Fruit fly (Drosophila melanogaster) whole organism, embryonic: ENCODE data around the gene CG11670.
A peak's percentile ranks its signal among the peaks of the same experiment; 100 is the strongest.

Experiments used
- B-H2 ChIP-seq: fragments of 200-800 bp; sonication (Bioruptor generic); optimal IDR thresholded peaks from 2 replicates; lab custom pipeline; 2018; ENCODE audit warnings: missing biosample characterization, mild to moderate bottlenecking, missing genetic modification characterization
- Blimp-1 ChIP-seq: fragments of 200-800 bp; sonication (Bioruptor generic); optimal IDR thresholded peaks from 3 replicates; lab custom pipeline; 2018; ENCODE audit warnings: missing biosample characterization, missing genetic modification characterization, mild to moderate bottlenecking, moderate library complexity, missing genetic modification reagents
- CG12659 ChIP-seq: fragments of 200-800 bp; sonication (Bioruptor generic); optimal IDR thresholded peaks from 3 replicates; lab custom pipeline; 2017; ENCODE audit warnings: mild to moderate bottlenecking, missing biosample characterization, missing genetic modification reagents, missing genetic modification characterization
- CG14860 ChIP-seq: fragments of 200-800 bp; sonication (Bioruptor generic); IDR thresholded peaks from 3 replicates; pipeline ENCODE4 v1.3.6; 2022; ENCODE audit warnings: missing biosample characterization, missing genetic modification characterization; ENCODE audit not compliant: partially characterized antibody
- CG16779 ChIP-seq: fragments of 200-800 bp; sonication (Bioruptor generic); IDR thresholded peaks from 2 replicates; pipeline ENCODE4 v1.3.6; 2022; ENCODE audit warnings: missing biosample characterization, missing genetic modification characterization
- CG17361 ChIP-seq: fragments of 200-800 bp; sonication (Bioruptor generic); IDR thresholded peaks from 3 replicates; pipeline ENCODE4 v1.3.6; 2022; ENCODE audit warnings: missing biosample characterization, missing genetic modification characterization
- CG17612 ChIP-seq: fragments of 200-800 bp; sonication (Bioruptor generic); IDR thresholded peaks from 2 replicates; pipeline ENCODE4 v1.3.6; 2022; ENCODE audit warnings: missing biosample characterization, missing genetic modification characterization
- CG18011 ChIP-seq: fragments of 200-800 bp; sonication (Bioruptor generic); optimal IDR thresholded peaks from 2 replicates; lab custom pipeline; 2017; ENCODE audit warnings: missing biosample characterization, missing genetic modification characterization, mild to moderate bottlenecking, moderate library complexity, missing genotype
- CG18619 ChIP-seq: fragments of 200-800 bp; sonication (Bioruptor generic); optimal IDR thresholded peaks from 3 replicates; lab custom pipeline; 2017; ENCODE audit warnings: missing biosample characterization, mild to moderate bottlenecking, missing genetic modification characterization
- CG2875 ChIP-seq: fragments of 200-800 bp; sonication (Bioruptor generic); optimal IDR thresholded peaks from 2 replicates; lab custom pipeline; 2017; ENCODE audit warnings: missing biosample characterization, mild to moderate bottlenecking, missing genetic modification characterization, missing genetic modification reagents
- CG30020 ChIP-seq: fragments of 200-800 bp; optimal IDR thresholded peaks from 2 replicates; lab custom pipeline; 2019; ENCODE audit warnings: missing biosample characterization, mild to moderate bottlenecking, missing genetic modification characterization, moderate library complexity
- CG31388 ChIP-seq: fragments of 200-800 bp; sonication (Bioruptor generic); optimal IDR thresholded peaks from 2 replicates; lab custom pipeline; 2016; ENCODE audit warnings: missing biosample characterization, missing genetic modification characterization
- CG32767 ChIP-seq: fragments of 200-800 bp; sonication (Bioruptor generic); IDR thresholded peaks from 2 replicates; pipeline ENCODE4 v1.3.6; 2022; ENCODE audit warnings: missing biosample characterization, missing genetic modification characterization
- CG33213 ChIP-seq: fragments of 200-800 bp; sonication (Bioruptor generic); optimal IDR thresholded peaks from 3 replicates; lab custom pipeline; 2016; ENCODE audit warnings: missing biosample characterization, missing genetic modification characterization
- CG42726 ChIP-seq: fragments of 200-800 bp; sonication (Bioruptor generic); IDR thresholded peaks from 2 replicates; pipeline ENCODE4 v1.3.6; 2022; ENCODE audit warnings: missing biosample characterization, missing genetic modification characterization; ENCODE audit not compliant: partially characterized antibody
- CG4360 ChIP-seq: fragments of 200-800 bp; sonication (Bioruptor generic); IDR thresholded peaks from 2 replicates; pipeline ENCODE4 v1.3.6; 2022; ENCODE audit warnings: missing biosample characterization, missing genetic modification characterization
- CG4424 ChIP-seq: fragments of 200-800 bp; sonication (Bioruptor generic); optimal IDR thresholded peaks from 3 replicates; lab custom pipeline; 2016; ENCODE audit warnings: missing biosample characterization, missing genetic modification characterization
- CG5180 ChIP-seq: fragments of 200-800 bp; sonication (Bioruptor generic); optimal IDR thresholded peaks from 3 replicates; lab custom pipeline; 2017; ENCODE audit warnings: missing biosample characterization, missing genetic modification characterization, mild to moderate bottlenecking, moderate library complexity, missing genetic modification reagents
- CG6254 ChIP-seq: fragments of 200-800 bp; sonication (Bioruptor generic); optimal IDR thresholded peaks from 3 replicates; lab custom pipeline; 2017; ENCODE audit warnings: mild to moderate bottlenecking, missing biosample characterization, missing genetic modification reagents, missing genetic modification characterization
- CG7372 ChIP-seq: fragments of 200-800 bp; sonication (Bioruptor generic); IDR thresholded peaks from 2 replicates; pipeline ENCODE4 v1.3.6; 2022; ENCODE audit warnings: missing biosample characterization, missing genetic modification characterization
- CG8944 ChIP-seq: fragments of 200-800 bp; sonication (Bioruptor generic); optimal IDR thresholded peaks from 3 replicates; lab custom pipeline; 2016; ENCODE audit warnings: missing biosample characterization, missing genetic modification characterization
- D19B ChIP-seq: fragments of 200-800 bp; sonication (Bioruptor generic); optimal IDR thresholded peaks from 2 replicates; lab custom pipeline; 2017; ENCODE audit warnings: missing biosample characterization, mild to moderate bottlenecking, missing genetic modification characterization
- Fer2 ChIP-seq: fragments of 200-800 bp; sonication (Bioruptor generic); optimal IDR thresholded peaks from 2 replicates; lab custom pipeline; 2018; ENCODE audit warnings: missing biosample characterization, mild to moderate bottlenecking, missing genetic modification characterization, moderate library complexity
- Gsc ChIP-seq: fragments of 200-800 bp; sonication (Bioruptor generic); IDR thresholded peaks from 2 replicates; pipeline ENCODE4 v1.3.6; 2022; ENCODE audit warnings: missing biosample characterization, missing genetic modification characterization
- Hr3 ChIP-seq: fragments of 200-800 bp; sonication (Bioruptor generic); optimal IDR thresholded peaks from 3 replicates; lab custom pipeline; 2016; ENCODE audit warnings: missing biosample characterization, missing genetic modification characterization
- Hr39 ChIP-seq: fragments of >200 bp; optimal IDR thresholded peaks from 2 replicates; lab custom pipeline; 2017
- Nf-YB ChIP-seq: fragments of 200-800 bp; sonication (Bioruptor generic); optimal IDR thresholded peaks from 3 replicates; lab custom pipeline; 2019; ENCODE audit warnings: missing biosample characterization, mild to moderate bottlenecking, missing genetic modification characterization, moderate library complexity
- PHDP ChIP-seq: fragments of 200-800 bp; sonication (Bioruptor generic); optimal IDR thresholded peaks from 3 replicates; lab custom pipeline; 2018; ENCODE audit warnings: missing biosample characterization, mild to moderate bottlenecking, missing genetic modification characterization, moderate library complexity
- Rx ChIP-seq: fragments of 200-800 bp; sonication (Bioruptor generic); IDR thresholded peaks from 2 replicates; pipeline ENCODE4 v1.3.6; 2022; ENCODE audit warnings: missing biosample characterization, missing genetic modification characterization
- Sox100B ChIP-seq: fragments of 200-800 bp; sonication (Bioruptor generic); optimal IDR thresholded peaks from 3 replicates; lab custom pipeline; 2018; ENCODE audit warnings: missing biosample characterization, mild to moderate bottlenecking, missing genetic modification characterization
- ab ChIP-seq: fragments of 200-800 bp; sonication (Bioruptor generic); optimal IDR thresholded peaks from 2 replicates; lab custom pipeline; 2016; ENCODE audit warnings: missing biosample characterization, missing genetic modification characterization
- dmrt11E ChIP-seq: fragments of 200-800 bp; sonication (Bioruptor generic); optimal IDR thresholded peaks from 3 replicates; lab custom pipeline; 2018; ENCODE audit warnings: missing biosample characterization, mild to moderate bottlenecking, missing genetic modification characterization, moderate library complexity
- ewg ChIP-seq: fragments of 200-800 bp; sonication (Bioruptor generic); optimal IDR thresholded peaks from 3 replicates; lab custom pipeline; 2017; ENCODE audit warnings: mild to moderate bottlenecking, missing biosample characterization, missing genetic modification reagents, missing genetic modification characterization
- fd64A ChIP-seq: fragments of 200-800 bp; sonication (Bioruptor generic); optimal IDR thresholded peaks from 3 replicates; lab custom pipeline; 2018; ENCODE audit warnings: missing biosample characterization, mild to moderate bottlenecking, missing genetic modification characterization
- ftz-f1 ChIP-seq: fragments of 200-800 bp; sonication (Bioruptor generic); optimal IDR thresholded peaks from 2 replicates; lab custom pipeline; 2016; ENCODE audit warnings: missing biosample characterization, missing genetic modification characterization
- grn ChIP-seq: fragments of 200-800 bp; sonication (Bioruptor generic); optimal IDR thresholded peaks from 3 replicates; lab custom pipeline; 2017; ENCODE audit warnings: missing biosample characterization, missing genetic modification characterization
- gro ChIP-seq: fragments of 200-800 bp; sonication (Bioruptor generic); optimal IDR thresholded peaks from 2 replicates; lab custom pipeline; 2016; ENCODE audit warnings: missing biosample characterization, missing genetic modification characterization
- gsb ChIP-seq: fragments of 200-800 bp; sonication (Bioruptor generic); IDR thresholded peaks from 2 replicates; pipeline ENCODE4 v1.3.6; 2022; ENCODE audit warnings: missing biosample characterization, missing genetic modification characterization
- gsb-n ChIP-seq: fragments of 200-800 bp; sonication (Bioruptor generic); optimal IDR thresholded peaks from 3 replicates; lab custom pipeline; 2018; ENCODE audit warnings: missing biosample characterization, mild to moderate bottlenecking, missing genetic modification characterization
- hkb ChIP-seq, 2 experiments: fragments of 200-800 bp in 1 of 2; fragments of >200 bp in 1 of 2; sonication (Bioruptor generic) in 1 of 2; IDR thresholded peaks in 1 of 2; optimal IDR thresholded peaks in 1 of 2; 2 replicates each; pipeline versions ENCODE4 v1.3.6 to Lab custom; 2017 to 2022; ENCODE audit warnings: missing biosample characterization in 1 of 2, missing genetic modification characterization in 1 of 2
- lilli ChIP-seq: fragments of 200-800 bp; sonication (Bioruptor generic); optimal IDR thresholded peaks from 3 replicates; lab custom pipeline; 2016; ENCODE audit warnings: missing biosample characterization, missing genetic modification characterization
- org-1 ChIP-seq: fragments of 200-800 bp; sonication (Bioruptor generic); optimal IDR thresholded peaks from 2 replicates; lab custom pipeline; 2017; ENCODE audit warnings: missing biosample characterization, missing genetic modification characterization
- pum ChIP-seq: fragments of 200-800 bp; sonication (Bioruptor generic); optimal IDR thresholded peaks from 2 replicates; lab custom pipeline; 2016; ENCODE audit warnings: missing biosample characterization, missing genetic modification characterization
- scrt ChIP-seq: fragments of 200-800 bp; sonication (Bioruptor generic); optimal IDR thresholded peaks from 2 replicates; lab custom pipeline; 2018; ENCODE audit warnings: missing biosample characterization, mild to moderate bottlenecking, missing genetic modification characterization, moderate library complexity
- shn ChIP-seq: fragments of 200-800 bp; sonication (Bioruptor generic); optimal IDR thresholded peaks from 3 replicates; lab custom pipeline; 2016; ENCODE audit warnings: missing biosample characterization, missing genetic modification characterization
- stwl ChIP-seq: fragments of 200-800 bp; sonication (Bioruptor generic); optimal IDR thresholded peaks from 3 replicates; lab custom pipeline; 2018; ENCODE audit warnings: missing biosample characterization, mild to moderate bottlenecking, missing genetic modification characterization, moderate library complexity
- toy ChIP-seq: fragments of 200-800 bp; sonication (Bioruptor generic); IDR thresholded peaks from 2 replicates; pipeline ENCODE4 v1.3.6; 2022; ENCODE audit warnings: missing biosample characterization, missing genetic modification characterization
- zen2 ChIP-seq: fragments of 200-800 bp; sonication (Bioruptor generic); IDR thresholded peaks from 3 replicates; pipeline ENCODE4 v1.3.6; 2022; ENCODE audit warnings: missing biosample characterization, missing genetic modification characterization; ENCODE audit not compliant: partially characterized antibody

The CG11670 gene

dm6 chr3R:13030257-13031173 is 11.3 kb upstream of the CG11670 start, which contains the start of the genes CG46281 and CG46280 (continued):
- TF ChIP-seq CG4424 (GFP tag; lab: Kevin White, UChicago) = peak; percentile 20
- TF ChIP-seq Hr39 (lab: Kevin White, UChicago) = no peak
- TF ChIP-seq CG5180 (GFP tag; lab: Kevin White, UChicago) = no peak
- TF ChIP-seq CG18011 (GFP tag; lab: Kevin White, UChicago) = peak; percentile 11
- peak; percentile 83 for TF ChIP-seq hkb (optimal IDR thresholded peaks at IDR 0.05; lab: Kevin White, UChicago)
- peak; percentile 40; the same call in 1 of the 2 replicates for TF ChIP-seq hkb (GFP tag; IDR thresholded peaks at IDR 0.05; lab: Robert Waterston, UW)
- no peak for TF ChIP-seq CG18619
- TF ChIP-seq CG6254 (GFP tag; lab: Kevin White, UChicago) = no peak
- peak; percentile 74 for TF ChIP-seq CG30020 (tag; lab: Kevin White, UChicago)
- no peak for TF ChIP-seq Blimp-1 (GFP tag; lab: Kevin White, UChicago)
- TF ChIP-seq Sox100B = no peak
- no peak for TF ChIP-seq Rx
- TF ChIP-seq Hr3 = peak; percentile 24
- no peak; the same call in 2 of the 3 replicates for TF ChIP-seq CG17361 (GFP tag; lab: Robert Waterston, UW)
- TF ChIP-seq D19B (GFP tag; lab: Kevin White, UChicago) = no peak
- no peak for TF ChIP-seq scrt (GFP tag; lab: Kevin White, UChicago)
- TF ChIP-seq Fer2 (tag; lab: Kevin White, UChicago) = no peak
- TF ChIP-seq CG14860 (GFP tag; lab: Robert Waterston, UW) = peak; percentile 32; the same call in 1 of the 3 replicates
- peak; percentile 97 for TF ChIP-seq stwl
- no peak for TF ChIP-seq ftz-f1 (GFP tag; lab: Kevin White, UChicago)
- TF ChIP-seq fd64A = no peak
- no peak for TF ChIP-seq gsb-n (tag; lab: Kevin White, UChicago)
- TF ChIP-seq Nf-YB (GFP tag; lab: Kevin White, UChicago) = no peak
- no peak for TF ChIP-seq CG8944 (GFP tag; lab: Kevin White, UChicago)
- peak; percentile 70 for TF ChIP-seq CG12659
- TF ChIP-seq shn (GFP tag; lab: Kevin White, UChicago) = peak; percentile 12
- no peak for TF ChIP-seq CG4360 (GFP tag; lab: Robert Waterston, UW)
- TF ChIP-seq Gsc (GFP tag; lab: Robert Waterston, UW) = no peak
- no peak for TF ChIP-seq CG2875 (GFP tag; lab: Kevin White, UChicago)
- TF ChIP-seq lilli (GFP tag; lab: Kevin White, UChicago) = peak; percentile 66
- TF ChIP-seq grn (GFP tag; lab: Kevin White, UChicago) = no peak
- peak; percentile 19 for TF ChIP-seq dmrt11E
- no peak for TF ChIP-seq toy (GFP tag; lab: Robert Waterston, UW)
- TF ChIP-seq ewg = no peak
- no peak for TF ChIP-seq ab (GFP tag; lab: Kevin White, UChicago)
- no peak for TF ChIP-seq CG16779
- no peak for TF ChIP-seq gsb
- TF ChIP-seq CG17612 (GFP tag; lab: Robert Waterston, UW) = no peak
- TF ChIP-seq CG33213 (GFP tag; lab: Kevin White, UChicago) = peak; percentile 24
- TF ChIP-seq zen2 = no peak; the same call in 2 of the 3 replicates
- TF ChIP-seq CG7372 = no peak
- no peak for TF ChIP-seq PHDP (tag; lab: Kevin White, UChicago)
- TF ChIP-seq CG42726 = no peak
- no peak for TF ChIP-seq CG32767 (GFP tag; lab: Robert Waterston, UW)
- no peak for TF ChIP-seq gro (GFP tag; lab: Kevin White, UChicago)
- TF ChIP-seq pum = peak; percentile 34
- no peak for TF ChIP-seq CG31388 (GFP tag; lab: Kevin White, UChicago)
- peak; percentile 16 for TF ChIP-seq B-H2 (GFP tag; lab: Kevin White, UChicago)
- TF ChIP-seq org-1 (GFP tag; lab: Kevin White, UChicago) = no peak
